Worm (Caenorhabditis elegans) whole organism, L4 larva: ENCODE results near the gene str-85.

Experiments
- D1046.2 ChIP-seq: fragments of 200-800 bp; sonication (Bioruptor generic); IDR thresholded peaks from 2 replicates; pipeline ENCODE4 v1.3.6; 2022; ENCODE audit warnings: missing genetic modification characterization, missing compliant biosample characterization
- F26F4.8 ChIP-seq: fragments of 200-800 bp; sonication (Bioruptor generic); conservative IDR thresholded peaks from 2 replicates; pipeline ENCODE4 v1.3.6; 2022; ENCODE audit warnings: missing genetic modification characterization, missing compliant biosample characterization
- R02D3.7 ChIP-seq: fragments of 150-350 bp; sonication (generic microtip); optimal IDR thresholded peaks from 3 replicates; lab custom pipeline; 2014; ENCODE audit warnings: missing biosample characterization, missing genetic modification characterization
- T20F7.1 ChIP-seq: fragments of 200-800 bp; sonication (Bioruptor generic); optimal IDR thresholded peaks from 2 replicates; lab custom pipeline; 2018; ENCODE audit warnings: mild to moderate bottlenecking, missing genetic modification characterization, missing compliant biosample characterization
- Y105C5A.15 ChIP-seq: fragments of 200-800 bp; sonication (Bioruptor generic); IDR thresholded peaks from 2 replicates; pipeline ENCODE4 v1.3.6; 2022; ENCODE audit warnings: missing genetic modification characterization, missing compliant biosample characterization
- Y75B8A.6 ChIP-seq: fragments of 200-800 bp; sonication (Bioruptor generic); IDR thresholded peaks from 2 replicates; pipeline ENCODE4 v1.3.6; 2022; ENCODE audit warnings: missing genetic modification reagents, missing genetic modification characterization, missing compliant biosample characterization
- aha-1 ChIP-seq: fragments of 150-350 bp; peaks from one replicate; lab custom pipeline; 2014; ENCODE audit warnings: missing biosample characterization, missing genetic modification characterization
- ama-1 ChIP-seq: fragments of 150-350 bp; optimal IDR thresholded peaks from 2 replicates; lab custom pipeline; 2014; ENCODE audit warnings: inconsistent platforms, mixed read lengths
- arid-1 ChIP-seq: fragments of 200-800 bp; sonication (Bioruptor generic); conservative IDR thresholded peaks from 2 replicates; pipeline ENCODE4 v1.3.6; 2022; ENCODE audit warnings: missing genetic modification reagents, missing genetic modification characterization, missing compliant biosample characterization
- ceh-20 ChIP-seq: fragments of 200-800 bp; sonication (Bioruptor generic); IDR thresholded peaks from 2 replicates; pipeline ENCODE4 v1.3.6; 2022; ENCODE audit warnings: missing genetic modification reagents, missing genetic modification characterization, missing compliant biosample characterization
- ceh-62 ChIP-seq: sonication (generic microtip); optimal IDR thresholded peaks from 2 replicates; lab custom pipeline; 2017; ENCODE audit warnings: missing biosample characterization, missing genetic modification characterization
- ces-1 ChIP-seq: fragments of 150-350 bp; sonication (generic microtip); optimal IDR thresholded peaks from 4 replicates; lab custom pipeline; 2014; ENCODE audit warnings: missing biosample characterization, missing genetic modification reagents, missing genetic modification characterization
- cey-2 ChIP-seq: sonication (generic microtip); optimal IDR thresholded peaks from 3 replicates; lab custom pipeline; 2017; ENCODE audit warnings: missing genetic modification characterization, mild to moderate bottlenecking, missing compliant biosample characterization, antibody characterized with exemption, borderline replicate concordance; ENCODE audit not compliant: insufficient read depth
- ctbp-1 ChIP-seq: fragments of 200-800 bp; sonication (Bioruptor generic); IDR thresholded peaks from 2 replicates; pipeline ENCODE4 v1.3.6; 2022; ENCODE audit warnings: missing genetic modification reagents, missing genetic modification characterization, missing compliant biosample characterization
- daf-12 ChIP-seq: fragments of 150-350 bp; optimal IDR thresholded peaks from 2 replicates; lab custom pipeline; 2014; ENCODE audit warnings: missing biosample characterization, missing genetic modification reagents, missing genetic modification characterization
- daf-8 ChIP-seq: fragments of 200-800 bp; sonication (Bioruptor generic); IDR thresholded peaks from 2 replicates; pipeline ENCODE4 v1.3.6; 2022; ENCODE audit warnings: missing genetic modification characterization, missing compliant biosample characterization
- egl-27 ChIP-seq: sonication (generic microtip); optimal IDR thresholded peaks from 3 replicates; lab custom pipeline; 2017; ENCODE audit warnings: missing biosample characterization, missing genetic modification reagents, missing genetic modification characterization
- fkh-10 ChIP-seq: fragments of 150-350 bp; optimal IDR thresholded peaks from 2 replicates; lab custom pipeline; 2014; ENCODE audit warnings: missing biosample characterization, missing genetic modification reagents, missing genetic modification characterization
- fos-1 ChIP-seq: fragments of 150-350 bp; optimal IDR thresholded peaks from 2 replicates; lab custom pipeline; 2014; ENCODE audit warnings: missing biosample characterization, missing genetic modification characterization
- hmg-1.1 ChIP-seq: fragments of 200-800 bp; sonication (Bioruptor generic); IDR thresholded peaks from 2 replicates; pipeline ENCODE4 v1.3.6; 2022; ENCODE audit warnings: missing genetic modification reagents, missing genetic modification characterization, missing compliant biosample characterization
- lim-7 ChIP-seq: fragments of 200-800 bp; sonication (Bioruptor generic); IDR thresholded peaks from 2 replicates; pipeline ENCODE4 v1.3.6; 2022; ENCODE audit warnings: missing genetic modification characterization, missing compliant biosample characterization
- lin-1 ChIP-seq: fragments of 200-800 bp; sonication (Bioruptor generic); IDR thresholded peaks from 2 replicates; pipeline ENCODE4 v1.3.6; 2022; ENCODE audit warnings: missing genetic modification reagents, missing genetic modification characterization, missing compliant biosample characterization
- lin-13 ChIP-seq: fragments of 150-350 bp; optimal IDR thresholded peaks from 2 replicates; lab custom pipeline; 2014; ENCODE audit warnings: missing biosample characterization, missing genetic modification reagents, missing genetic modification characterization
- lin-38 ChIP-seq: fragments of 200-800 bp; sonication (Bioruptor generic); IDR thresholded peaks from 2 replicates; pipeline ENCODE4 v1.3.6; 2022; ENCODE audit warnings: missing genetic modification reagents, missing genetic modification characterization, missing compliant biosample characterization
- lsy-2 ChIP-seq, 2 experiments: fragments of 150-350 bp in 1 of 2; sonication (generic microtip) in 1 of 2; optimal IDR thresholded peaks; 2 replicates each; lab custom pipeline; 2014 to 2017; ENCODE audit warnings: missing biosample characterization in 2 of 2, missing genetic modification characterization in 2 of 2
- madf-5 ChIP-seq, 2 experiments: fragments of 200-800 bp; sonication (Bioruptor generic); IDR thresholded peaks; 2 replicates each; pipeline ENCODE4 v1.3.6; 2022; ENCODE audit warnings: missing compliant biosample characterization in 2 of 2, missing genetic modification characterization in 2 of 2
- madf-9 ChIP-seq: fragments of 200-800 bp; sonication (Bioruptor generic); conservative IDR thresholded peaks from 2 replicates; pipeline ENCODE4 v1.3.6; 2022; ENCODE audit warnings: missing genetic modification reagents, missing genetic modification characterization, missing compliant biosample characterization
- mdl-1 ChIP-seq, 2 experiments: fragments of 150-350 bp in 1 of 2; sonication (generic microtip) in 1 of 2; optimal IDR thresholded peaks; 2 replicates each; lab custom pipeline; 2014 to 2017; ENCODE audit warnings: missing biosample characterization in 2 of 2, missing genetic modification characterization in 2 of 2
- mdt-29 ChIP-seq: fragments of 200-800 bp; sonication (Bioruptor generic); IDR thresholded peaks from 2 replicates; pipeline ENCODE4 v1.3.6; 2022; ENCODE audit warnings: missing genetic modification reagents, missing genetic modification characterization, missing compliant biosample characterization
- mxl-3 ChIP-seq: fragments of 200-800 bp; sonication (Bioruptor generic); optimal IDR thresholded peaks from 2 replicates; lab custom pipeline; 2018; ENCODE audit warnings: mild to moderate bottlenecking, missing genetic modification characterization, missing compliant biosample characterization
- nhr-237 ChIP-seq: sonication (generic microtip); optimal IDR thresholded peaks from 2 replicates; lab custom pipeline; 2017; ENCODE audit warnings: missing biosample characterization, missing genetic modification characterization
- nhr-28 ChIP-seq: fragments of 150-350 bp; optimal IDR thresholded peaks from 2 replicates; lab custom pipeline; 2014; ENCODE audit warnings: missing biosample characterization, missing genetic modification characterization
- nhr-41 ChIP-seq: fragments of 200-800 bp; sonication (Bioruptor generic); IDR thresholded peaks from 2 replicates; pipeline ENCODE4 v1.3.6; 2022; ENCODE audit warnings: missing genetic modification reagents, missing genetic modification characterization, missing compliant biosample characterization
- nhr-48 ChIP-seq: sonication (generic microtip); optimal IDR thresholded peaks from 2 replicates; lab custom pipeline; 2016; ENCODE audit warnings: mild to moderate bottlenecking, missing genetic modification characterization, missing compliant biosample characterization
- nhr-6 ChIP-seq: fragments of 150-350 bp; optimal IDR thresholded peaks from 2 replicates; lab custom pipeline; 2014; ENCODE audit warnings: missing biosample characterization, missing genetic modification characterization
- pha-4 ChIP-seq, 2 experiments: fragments of 150-350 bp in 1 of 2; fragments of 200-800 bp in 1 of 2; sonication (Bioruptor generic) in 1 of 2; IDR thresholded peaks in 1 of 2; optimal IDR thresholded peaks in 1 of 2; 2 replicates each; pipeline versions ENCODE4 v1.3.6 to Lab custom; 2014 to 2022; ENCODE audit warnings: missing genetic modification characterization in 2 of 2, missing genetic modification reagents in 2 of 2, missing biosample characterization in 1 of 2, missing compliant biosample characterization in 1 of 2
- pqm-1 ChIP-seq: sonication (generic microtip); optimal IDR thresholded peaks from 2 replicates; lab custom pipeline; 2017; ENCODE audit warnings: missing biosample characterization, missing genetic modification characterization
- sdz-12 ChIP-seq: fragments of 200-800 bp; sonication (Bioruptor generic); optimal IDR thresholded peaks from 2 replicates; lab custom pipeline; 2018; ENCODE audit warnings: mild to moderate bottlenecking, missing genetic modification characterization, missing compliant biosample characterization
- set-16 ChIP-seq: fragments of 200-800 bp; sonication (Bioruptor generic); IDR thresholded peaks from 2 replicates; pipeline ENCODE4 v1.3.6; 2022; ENCODE audit warnings: missing genetic modification reagents, missing genetic modification characterization, missing compliant biosample characterization
- snpc-1.2 ChIP-seq: fragments of 200-800 bp; sonication (Bioruptor generic); IDR thresholded peaks from 2 replicates; pipeline ENCODE4 v1.3.6; 2022; ENCODE audit warnings: missing genetic modification reagents, missing genetic modification characterization, missing compliant biosample characterization
- unc-62 ChIP-seq, 3 experiments: fragments of 150-350 bp in 1 of 3; sonication (generic microtip); optimal IDR thresholded peaks in 2 of 3; peaks in 1 of 3; 1 replicate in 1 of 3; 2 replicates in 2 of 3; lab custom pipeline; 2014 to 2017; ENCODE audit warnings: missing biosample characterization in 3 of 3, missing genetic modification characterization in 3 of 3, missing genetic modification reagents in 3 of 3, missing genotype in 1 of 3
- zfp-3 ChIP-seq: fragments of 200-800 bp; sonication (Bioruptor generic); conservative IDR thresholded peaks from 2 replicates; pipeline ENCODE4 v1.3.6; 2022; ENCODE audit warnings: missing genetic modification reagents, missing genetic modification characterization, missing compliant biosample characterization
- zip-11 ChIP-seq: fragments of 200-800 bp; sonication (Bioruptor generic); IDR thresholded peaks from 2 replicates; pipeline ENCODE4 v1.3.6; 2022; ENCODE audit warnings: missing genetic modification characterization, missing compliant biosample characterization
- zip-2 ChIP-seq: fragments of 150-350 bp; optimal IDR thresholded peaks from 2 replicates; lab custom pipeline; 2014; ENCODE audit warnings: missing biosample characterization, missing genetic modification characterization
- ztf-11 ChIP-seq: fragments of 150-350 bp; optimal IDR thresholded peaks from 2 replicates; lab custom pipeline; 2014; ENCODE audit warnings: missing biosample characterization, missing genetic modification characterization
- ztf-7 ChIP-seq: fragments of 150-350 bp; optimal IDR thresholded peaks from 2 replicates; lab custom pipeline; 2014; ENCODE audit warnings: missing biosample characterization, missing genetic modification characterization

The str-85 gene

DNA sequence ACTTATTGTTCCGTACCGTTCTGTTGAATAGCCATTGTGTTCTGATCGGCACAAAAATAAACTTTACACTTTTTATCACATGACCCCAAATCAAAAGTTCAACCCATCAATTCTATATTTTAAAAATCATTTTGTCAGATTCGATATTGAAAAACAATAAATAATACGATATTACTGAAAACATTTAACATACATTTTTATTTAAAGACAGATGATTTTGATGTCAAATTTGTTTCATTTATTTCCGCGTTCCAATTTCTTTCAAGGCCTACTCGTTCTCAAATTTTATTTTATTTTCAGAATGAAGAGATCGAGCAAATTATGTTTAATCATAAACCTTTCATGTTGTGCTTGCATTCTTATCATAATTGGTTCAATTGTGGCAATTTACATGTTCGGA lies 9.2 kb upstream of the str-85 start, which contains the start of gene F59E11.5:
F59E11.5 (plus strand) TSS at position 301 of the 400 bp plus-strand sequence.
- TF ChIP-seq egl-27 (tag; lab: Kevin White, UChicago), result no peak
- no peak for TF ChIP-seq mxl-3
- no peak for TF ChIP-seq set-16
- TF ChIP-seq fkh-10 (GFP tag; lab: Kevin White, UChicago), result no peak
- no peak for TF ChIP-seq madf-5 (GFP tag; IDR thresholded peaks at IDR 0.05; lab: Robert Waterston, UW)
- no peak for TF ChIP-seq nhr-237 (tag; lab: Kevin White, UChicago)
- TF ChIP-seq ctbp-1 (GFP tag; lab: Robert Waterston, UW), result no peak
- TF ChIP-seq zfp-3 (GFP tag; lab: Robert Waterston, UW), result no peak
- no peak for TF ChIP-seq daf-8
- no peak for TF ChIP-seq ztf-7 (tag; lab: Kevin White, UChicago)
- no peak for TF ChIP-seq aha-1
- TF ChIP-seq Y75B8A.6 (GFP tag; lab: Robert Waterston, UW), result no peak
- no peak for TF ChIP-seq ceh-62 (tag; lab: Kevin White, UChicago)
- no peak for TF ChIP-seq ces-1 (GFP tag; lab: Kevin White, UChicago)
- no peak for TF ChIP-seq zip-2
- TF ChIP-seq mdt-29 (GFP tag; lab: Robert Waterston, UW), result no peak
- no peak for TF ChIP-seq madf-9 (GFP tag; lab: Robert Waterston, UW)
- TF ChIP-seq snpc-1.2, result no peak
- TF ChIP-seq zip-11 (GFP tag; lab: Robert Waterston, UW), result no peak
- TF ChIP-seq nhr-48 (tag; lab: Kevin White, UChicago), result no peak

DNA sequence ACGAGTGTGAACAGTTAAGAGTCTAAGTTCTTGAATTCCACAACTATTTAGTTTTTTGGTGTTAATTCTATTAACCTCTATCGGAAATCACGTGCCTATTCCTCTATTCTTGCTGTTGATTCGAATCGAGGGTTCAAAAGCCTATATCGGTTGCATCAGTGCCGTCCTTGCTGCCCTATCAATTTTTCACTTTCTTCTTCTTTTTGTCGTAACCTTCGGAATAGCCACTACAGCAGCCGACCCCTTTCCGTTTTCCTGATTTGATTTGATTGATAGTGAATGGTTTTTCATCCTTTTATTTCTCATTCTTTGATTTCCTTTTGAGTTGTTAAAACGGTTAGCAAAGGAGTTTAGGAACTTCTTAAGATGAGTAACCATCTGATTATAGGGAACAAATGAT lies 8.6 kb upstream of the str-85 start:
- TF ChIP-seq unc-62 (GFP tag; optimal IDR thresholded peaks at IDR 0.05 in 1 of 2; lab: Kevin White, UChicago) (peak in 1 of 2 experiments; percentile 33), unc-62 (tag; optimal IDR thresholded peaks at IDR 0.05; lab: Kevin White, UChicago) (no peak), ztf-11 (no peak), lin-13 (GFP tag; lab: Kevin White, UChicago) (no peak), arid-1 (no peak), aha-1 (peak; percentile 36), mdl-1 (tag; optimal IDR thresholded peaks at IDR 0.05; lab: Kevin White, UChicago) (peak in 1 of 2 experiments; percentile 54), nhr-28 (peak; percentile 39)
- TF ChIP-seq, all 104 proteins: peak for 4

DNA sequence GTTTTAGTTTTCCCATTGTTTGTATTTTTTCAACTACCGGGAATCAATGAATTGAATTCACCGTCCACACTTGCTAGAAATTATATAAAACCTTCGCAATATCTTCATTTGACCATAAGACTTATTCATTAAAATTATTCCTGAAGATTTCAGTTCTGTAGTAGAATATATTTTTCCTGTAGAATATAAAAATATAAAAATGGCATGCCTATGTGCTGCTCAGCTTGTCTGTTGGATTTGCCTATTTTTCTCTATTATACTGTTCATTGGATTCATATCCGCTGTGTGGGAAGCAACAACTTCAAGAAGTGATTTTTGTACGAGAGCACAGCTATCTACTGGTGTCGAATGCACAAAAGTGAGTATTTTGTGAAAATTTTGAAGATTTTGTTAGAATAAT lies 6.0 kb upstream of the str-85 start, which contains the start of gene F59E11.6:
F59E11.6 (plus strand) TSS at position 111 of the 400 bp plus-strand sequence.
- TF ChIP-seq F26F4.8 (GFP tag; lab: Robert Waterston, UW) (no peak), nhr-28 (no peak), lin-1 (GFP tag; lab: Robert Waterston, UW) (no peak), ceh-62 (tag; lab: Kevin White, UChicago) (no peak), nhr-6 (tag; lab: Kevin White, UChicago) (no peak), lin-38 (GFP tag; lab: Robert Waterston, UW) (no peak), set-16 (no peak), aha-1 (peak; percentile 89), ztf-11 (no peak)
- TF ChIP-seq, all 104 proteins: peak for 1

DNA sequence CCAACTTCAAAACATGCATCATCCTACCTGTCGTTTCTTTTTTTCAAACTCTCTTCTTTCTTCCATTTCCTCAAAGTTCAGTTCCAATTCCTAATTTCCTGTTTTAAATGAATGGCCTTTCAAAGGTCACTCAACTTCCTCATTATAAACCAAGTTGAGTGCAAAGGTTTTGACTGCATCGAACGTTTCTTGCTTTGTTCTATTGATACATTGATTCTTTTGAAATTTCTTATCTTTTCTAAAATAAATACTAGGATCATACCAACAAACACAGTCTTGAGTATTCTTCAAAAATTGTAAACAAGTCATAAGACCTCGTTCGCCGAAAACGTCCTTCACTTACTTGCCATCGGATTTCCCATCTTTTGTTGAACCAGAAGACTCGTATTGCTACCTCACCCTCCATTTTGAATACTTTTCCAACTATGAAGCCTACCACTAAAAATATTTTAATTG lies 4.6 kb upstream of the str-85 start, which contains the start of gene F59E11.7:
F59E11.7 (plus strand) TSS at position 51 of the 456 bp plus-strand sequence.
- TF ChIP-seq R02D3.7 (tag; lab: Kevin White, UChicago), result no peak
- TF ChIP-seq lim-7 (GFP tag; lab: Robert Waterston, UW), result no peak
- TF ChIP-seq lsy-2 (tag; optimal IDR thresholded peaks at IDR 0.05; lab: Kevin White, UChicago), result no peak
- TF ChIP-seq pha-4 (GFP tag; IDR thresholded peaks at IDR 0.05; lab: Robert Waterston, UW), result no peak
- no peak for TF ChIP-seq pha-4 (tag; optimal IDR thresholded peaks at IDR 0.05; lab: Kevin White, UChicago)
- no peak for TF ChIP-seq cey-2
- no peak for TF ChIP-seq pqm-1
- TF ChIP-seq nhr-237 (tag; lab: Kevin White, UChicago), result no peak
- no peak for TF ChIP-seq daf-12 (tag; lab: Kevin White, UChicago)
- no peak for TF ChIP-seq sdz-12 (GFP tag; lab: Kevin White, UChicago)
- no peak for TF ChIP-seq ama-1 (lab: Kevin White, UChicago)
- TF ChIP-seq ceh-20, result no peak
- TF ChIP-seq Y105C5A.15 (GFP tag; lab: Robert Waterston, UW), result no peak
- no peak for TF ChIP-seq fos-1 (tag; lab: Kevin White, UChicago)
- no peak for TF ChIP-seq D1046.2
- no peak for TF ChIP-seq aha-1
- TF ChIP-seq nhr-41 (GFP tag; lab: Robert Waterston, UW), result no peak
- TF ChIP-seq hmg-1.1 (GFP tag; lab: Robert Waterston, UW), result no peak
- no peak for TF ChIP-seq T20F7.1 (GFP tag; lab: Kevin White, UChicago)
